Fruit fly (Drosophila melanogaster) whole organism, embryonic: ENCODE measurements around the gene GstD7.

ENCODE experiments used
- C15 ChIP-seq: fragments of 200-800 bp; sonication (Bioruptor generic); IDR thresholded peaks from 3 replicates; pipeline ENCODE4 v1.3.6; 2022; ENCODE audit warnings: missing biosample characterization, missing genetic modification characterization
- CG11456 ChIP-seq: fragments of 200-800 bp; sonication (Bioruptor generic); IDR thresholded peaks from 3 replicates; pipeline ENCODE4 v1.3.6; 2022; ENCODE audit warnings: missing biosample characterization, missing genetic modification characterization
- CG11560 ChIP-seq: fragments of 200-800 bp; sonication (Bioruptor generic); IDR thresholded peaks from 3 replicates; pipeline ENCODE4 v1.3.6; 2022; ENCODE audit warnings: missing biosample characterization, missing genetic modification characterization
- CG11723 ChIP-seq: fragments of 200-800 bp; sonication (Bioruptor generic); optimal IDR thresholded peaks from 2 replicates; lab custom pipeline; 2017; ENCODE audit warnings: missing biosample characterization, mild to moderate bottlenecking, missing genetic modification characterization
- CG12769 ChIP-seq: fragments of 200-800 bp; sonication (Bioruptor generic); optimal IDR thresholded peaks from 2 replicates; lab custom pipeline; 2019; ENCODE audit warnings: missing biosample characterization, mild to moderate bottlenecking, missing genetic modification characterization, moderate library complexity
- CG13775 ChIP-seq: fragments of 200-800 bp; sonication (Bioruptor generic); optimal IDR thresholded peaks from 3 replicates; lab custom pipeline; 2017; ENCODE audit warnings: missing biosample characterization, mild to moderate bottlenecking, missing genetic modification characterization
- CG1529 ChIP-seq: fragments of 200-800 bp; sonication (Bioruptor generic); optimal IDR thresholded peaks from 3 replicates; lab custom pipeline; 2018; ENCODE audit warnings: missing biosample characterization, missing genetic modification characterization
- CG1647 ChIP-seq: fragments of 200-800 bp; sonication (Bioruptor generic); optimal IDR thresholded peaks from 3 replicates; lab custom pipeline; 2016; ENCODE audit warnings: missing biosample characterization, missing genetic modification characterization
- CG2199 ChIP-seq: fragments of 200-800 bp; sonication (Bioruptor generic); IDR thresholded peaks from 3 replicates; pipeline ENCODE4 v1.3.6; 2022; ENCODE audit warnings: missing biosample characterization, missing genetic modification characterization
- CG3163 ChIP-seq: fragments of 200-800 bp; sonication (Bioruptor generic); optimal IDR thresholded peaks from 3 replicates; lab custom pipeline; 2016; ENCODE audit warnings: missing biosample characterization, missing genetic modification characterization
- CG33557 ChIP-seq: fragments of 200-800 bp; sonication (Bioruptor generic); optimal IDR thresholded peaks from 2 replicates; lab custom pipeline; 2019; ENCODE audit warnings: missing biosample characterization, mild to moderate bottlenecking, missing genetic modification characterization, moderate library complexity
- CG34376 ChIP-seq: fragments of 200-800 bp; sonication (Bioruptor generic); optimal IDR thresholded peaks from 2 replicates; lab custom pipeline; 2018; ENCODE audit warnings: missing biosample characterization, mild to moderate bottlenecking, missing genetic modification characterization
- CG5245 ChIP-seq: fragments of 200-800 bp; sonication (Bioruptor generic); optimal IDR thresholded peaks from 3 replicates; lab custom pipeline; 2016; ENCODE audit warnings: missing biosample characterization, missing genetic modification characterization
- CG6813 ChIP-seq: fragments of 200-800 bp; sonication (Bioruptor generic); optimal IDR thresholded peaks from 2 replicates; lab custom pipeline; 2017; ENCODE audit warnings: missing biosample characterization, missing genetic modification characterization, mild to moderate bottlenecking, moderate library complexity, missing genetic modification reagents
- CG9876 ChIP-seq: fragments of 200-800 bp; sonication (Bioruptor generic); optimal IDR thresholded peaks from 2 replicates; lab custom pipeline; 2016; ENCODE audit warnings: missing biosample characterization, missing genetic modification characterization
- CHES-1-like ChIP-seq: fragments of 200-800 bp; sonication (Bioruptor generic); optimal IDR thresholded peaks from 2 replicates; lab custom pipeline; 2016; ENCODE audit warnings: missing biosample characterization, missing genetic modification characterization
- CTCF ChIP-seq: fragments of 200-800 bp; sonication (Bioruptor generic); optimal IDR thresholded peaks from 2 replicates; lab custom pipeline; 2017; ENCODE audit warnings: missing biosample characterization, mild to moderate bottlenecking, missing genetic modification characterization, moderate library complexity
- Elba2 ChIP-seq: fragments of 200-800 bp; sonication (Bioruptor generic); optimal IDR thresholded peaks from 3 replicates; lab custom pipeline; 2016; ENCODE audit warnings: missing biosample characterization, missing genetic modification characterization
- Ets65A ChIP-seq: fragments of 200-800 bp; sonication (Bioruptor generic); peaks from one replicate; lab custom pipeline; 2016; ENCODE audit warnings: missing biosample characterization, missing genetic modification characterization
- GATAe ChIP-seq: fragments of 200-800 bp; sonication (Bioruptor generic); conservative IDR thresholded peaks from 2 replicates; pipeline ENCODE4 v1.3.6; 2022; ENCODE audit warnings: missing biosample characterization, missing genetic modification characterization
- H15 ChIP-seq: fragments of 200-800 bp; sonication (Bioruptor generic); IDR thresholded peaks from 3 replicates; pipeline ENCODE4 v1.3.6; 2022; ENCODE audit warnings: missing biosample characterization, missing genetic modification characterization
- Hr78 ChIP-seq, 2 experiments: fragments of 200-800 bp in 1 of 2; fragments of >200 bp in 1 of 2; sonication (Bioruptor generic) in 1 of 2; optimal IDR thresholded peaks; 2 replicates each; lab custom pipeline; 2017 to 2019; ENCODE audit warnings: missing biosample characterization in 2 of 2, missing genetic modification characterization in 2 of 2, mild to moderate bottlenecking in 1 of 2, moderate library complexity in 1 of 2
- Opbp ChIP-seq: fragments of 200-800 bp; sonication (Bioruptor generic); IDR thresholded peaks from 3 replicates; pipeline ENCODE4 v1.3.6; 2022; ENCODE audit warnings: missing biosample characterization, missing genetic modification characterization; ENCODE audit not compliant: partially characterized antibody
- Sox100B ChIP-seq: fragments of 200-800 bp; sonication (Bioruptor generic); optimal IDR thresholded peaks from 3 replicates; lab custom pipeline; 2018; ENCODE audit warnings: missing biosample characterization, mild to moderate bottlenecking, missing genetic modification characterization
- Sox102F ChIP-seq: fragments of 200-800 bp; sonication (Bioruptor generic); optimal IDR thresholded peaks from 2 replicates; lab custom pipeline; 2018; ENCODE audit warnings: missing biosample characterization, mild to moderate bottlenecking, missing genetic modification characterization, moderate library complexity
- Spps ChIP-seq: fragments of 200-800 bp; sonication (Bioruptor generic); optimal IDR thresholded peaks from 2 replicates; lab custom pipeline; 2018; ENCODE audit warnings: missing biosample characterization, mild to moderate bottlenecking, missing genetic modification characterization
- Stat92E ChIP-seq, 3 experiments: fragments of >200 bp in 2 of 3; fragments of 200-800 bp in 1 of 3; sonication (Bioruptor generic) in 1 of 3; optimal IDR thresholded peaks; 2 replicates each; lab custom pipeline; 2017 to 2019; ENCODE audit warnings: missing biosample characterization in 3 of 3, missing genetic modification characterization in 3 of 3, mild to moderate bottlenecking in 1 of 3, moderate library complexity in 1 of 3
- Tbp ChIP-seq: fragments of >200 bp; optimal IDR thresholded peaks from 2 replicates; lab custom pipeline; 2018; ENCODE audit warnings: missing biosample characterization, missing genetic modification characterization
- Trl ChIP-seq, 3 experiments: fragments of >200 bp in 2 of 3; fragments of 200-800 bp in 1 of 3; sonication (Bioruptor generic) in 1 of 3; optimal IDR thresholded peaks; 2 replicates in 1 of 3; 3 replicates in 2 of 3; lab custom pipeline; 2016 to 2017; ENCODE audit warnings: missing biosample characterization in 1 of 3, missing genetic modification characterization in 1 of 3
- cg ChIP-seq: fragments of 200-800 bp; sonication (Bioruptor generic); optimal IDR thresholded peaks from 3 replicates; lab custom pipeline; 2019; ENCODE audit warnings: missing biosample characterization, mild to moderate bottlenecking, missing genetic modification characterization, moderate library complexity
- chinmo ChIP-seq: fragments of 200-800 bp; sonication (Bioruptor generic); IDR thresholded peaks from 4 replicates; pipeline ENCODE4 v1.3.6; 2022; ENCODE audit warnings: missing biosample characterization, missing genetic modification characterization; ENCODE audit not compliant: partially characterized antibody
- da ChIP-seq: fragments of 200-800 bp; sonication (Bioruptor generic); optimal IDR thresholded peaks from 2 replicates; lab custom pipeline; 2016; ENCODE audit warnings: missing biosample characterization, missing genetic modification characterization
- eve ChIP-seq, 2 experiments: fragments of >200 bp; optimal IDR thresholded peaks; 2 replicates each; lab custom pipeline; 2017; ENCODE audit warnings: missing biosample characterization in 2 of 2, missing genetic modification characterization in 2 of 2
- exex ChIP-seq: fragments of 200-800 bp; sonication (Bioruptor generic); optimal IDR thresholded peaks from 4 replicates; lab custom pipeline; 2018; ENCODE audit warnings: missing biosample characterization, mild to moderate bottlenecking, missing genetic modification characterization, moderate library complexity
- gcm2 ChIP-seq: fragments of 200-800 bp; sonication (Bioruptor generic); optimal IDR thresholded peaks from 2 replicates; lab custom pipeline; 2016; ENCODE audit warnings: missing biosample characterization, missing genetic modification characterization
- gro ChIP-seq: fragments of 200-800 bp; sonication (Bioruptor generic); optimal IDR thresholded peaks from 2 replicates; lab custom pipeline; 2016; ENCODE audit warnings: missing biosample characterization, missing genetic modification characterization
- h ChIP-seq: fragments of >200 bp; optimal IDR thresholded peaks from 2 replicates; lab custom pipeline; 2017
- hb ChIP-seq: fragments of 200-800 bp; sonication (Bioruptor generic); IDR thresholded peaks from 3 replicates; pipeline ENCODE4 v1.3.6; 2022; ENCODE audit warnings: missing biosample characterization, missing genetic modification characterization; ENCODE audit not compliant: partially characterized antibody
- insv ChIP-seq, 2 experiments: fragments of 200-800 bp; sonication (Bioruptor generic); optimal IDR thresholded peaks; 3 replicates each; lab custom pipeline; 2016 to 2018; ENCODE audit warnings: missing biosample characterization in 2 of 2, missing genetic modification characterization in 2 of 2
- nom ChIP-seq: fragments of 200-800 bp; sonication (Bioruptor generic); optimal IDR thresholded peaks from 2 replicates; lab custom pipeline; 2017; ENCODE audit warnings: missing biosample characterization, missing genetic modification characterization, mild to moderate bottlenecking, moderate library complexity, missing genetic modification reagents
- prd ChIP-seq, 3 experiments: fragments of >200 bp in 2 of 3; fragments of 200-800 bp in 1 of 3; sonication (Bioruptor generic) in 1 of 3; optimal IDR thresholded peaks in 2 of 3; IDR thresholded peaks in 1 of 3; 2 replicates in 2 of 3; 3 replicates in 1 of 3; pipeline versions ENCODE4 v1.3.6 to Lab custom; 2017 to 2022; ENCODE audit warnings: missing biosample characterization in 1 of 3, missing genetic modification characterization in 1 of 3
- pzg ChIP-seq: fragments of 200-800 bp; sonication (Bioruptor generic); optimal IDR thresholded peaks from 3 replicates; lab custom pipeline; 2018; ENCODE audit warnings: missing biosample characterization, mild to moderate bottlenecking, missing genetic modification characterization, moderate library complexity
- repo ChIP-seq: fragments of 200-800 bp; sonication (Bioruptor generic); optimal IDR thresholded peaks from 2 replicates; lab custom pipeline; 2016; ENCODE audit warnings: missing biosample characterization, missing genetic modification characterization
- rib ChIP-seq: fragments of 200-800 bp; sonication (Bioruptor generic); IDR thresholded peaks from 2 replicates; pipeline ENCODE4 v1.3.6; 2022; ENCODE audit warnings: missing biosample characterization, missing genetic modification characterization
- salm ChIP-seq: fragments of 200-800 bp; sonication (Bioruptor generic); optimal IDR thresholded peaks from 2 replicates; lab custom pipeline; 2018; ENCODE audit warnings: missing biosample characterization, mild to moderate bottlenecking, missing genetic modification characterization
- sd ChIP-seq: fragments of 200-800 bp; sonication (Bioruptor generic); optimal IDR thresholded peaks from 3 replicates; lab custom pipeline; 2018; ENCODE audit warnings: missing biosample characterization, mild to moderate bottlenecking, missing genetic modification characterization, moderate library complexity
- sens ChIP-seq: fragments of 200-800 bp; sonication (Bioruptor generic); peaks from one replicate; lab custom pipeline; 2016; ENCODE audit warnings: missing biosample characterization, missing genetic modification characterization
- sug ChIP-seq: fragments of 200-800 bp; optimal IDR thresholded peaks from 2 replicates; lab custom pipeline; 2019; ENCODE audit warnings: missing biosample characterization, mild to moderate bottlenecking, missing genetic modification characterization, moderate library complexity

The GstD7 gene

DNA sequence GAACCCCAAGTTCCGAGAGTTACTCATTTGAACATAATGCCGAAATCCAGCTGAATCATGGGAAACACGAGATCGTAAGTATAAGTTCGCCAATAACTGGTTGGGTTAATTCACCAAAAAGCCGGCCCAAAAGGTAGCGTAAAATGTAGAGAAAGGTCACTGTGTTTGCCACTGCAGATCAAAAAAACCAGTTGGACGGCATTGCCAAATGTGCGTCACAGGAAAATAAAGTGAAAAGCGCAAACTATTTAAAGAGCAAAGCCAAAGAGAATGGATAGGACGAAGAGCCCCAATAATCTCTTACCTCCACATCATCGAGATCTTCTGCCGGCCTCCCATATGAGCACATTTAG, 7.7 kb upstream of the GstD7 start (continued):
- TF ChIP-seq gro (GFP tag; lab: Kevin White, UChicago): peak; percentile 2
- TF ChIP-seq sd (tag; lab: Kevin White, UChicago): peak; percentile 92
- no peak for TF ChIP-seq CG11456 (GFP tag; lab: Robert Waterston, UW)
- TF ChIP-seq CG12769 (tag; lab: Kevin White, UChicago): peak; percentile 64
- no peak for TF ChIP-seq gcm2 (GFP tag; lab: Kevin White, UChicago)
- TF ChIP-seq CG3163 (GFP tag; lab: Kevin White, UChicago): peak; percentile 94
- TF ChIP-seq chinmo: 0 out of 4 replicates have a peak, but pooled peaks have one; percentile 68
- TF ChIP-seq hb (GFP tag; lab: Robert Waterston, UW): no peak
- TF ChIP-seq CG1647: no peak
- no peak for TF ChIP-seq CG13775 (GFP tag; lab: Kevin White, UChicago)
- TF ChIP-seq prd (optimal IDR thresholded peaks at IDR 0.05; lab: Kevin White, UChicago): no peak
- no peak for TF ChIP-seq prd (GFP tag; IDR thresholded peaks at IDR 0.05; lab: Robert Waterston, UW)
- TF ChIP-seq eve (GFP tag; optimal IDR thresholded peaks at IDR 0.05; lab: Kevin White, UChicago): no peak
- TF ChIP-seq CG11560 (tag; lab: Robert Waterston, UW): no peak
- TF ChIP-seq C15 (GFP tag; lab: Robert Waterston, UW): no peak
- TF ChIP-seq Hr78 (GFP tag; optimal IDR thresholded peaks at IDR 0.05; lab: Kevin White, UChicago): peak in 1 of 2 experiments; percentile 61
- no peak for TF ChIP-seq pzg (GFP tag; lab: Kevin White, UChicago)
- no peak for TF ChIP-seq h (lab: Kevin White, UChicago)
- TF ChIP-seq Sox100B (GFP tag; lab: Kevin White, UChicago): no peak

dm6 chr3R:12371671-12372070, 6.6 kb upstream of the GstD7 start, which contains the start of gene GstD2:
Gene GstD2 (plus strand): TSS chr3R:12371971.
- TF ChIP-seq Ets65A (GFP tag; lab: Kevin White, UChicago): peak; percentile 15
- no peak for TF ChIP-seq Elba2 (GFP tag; lab: Kevin White, UChicago)
- peak; percentile 28 for TF ChIP-seq exex (tag; lab: Kevin White, UChicago)
- TF ChIP-seq H15 (GFP tag; lab: Robert Waterston, UW): peak; percentile 30; the same call in 1 of the 3 replicates
- TF ChIP-seq CG1529 (GFP tag; lab: Kevin White, UChicago): no peak
- TF ChIP-seq rib (GFP tag; lab: Robert Waterston, UW): no peak

- no peak for TF ChIP-seq insv (GFP tag; optimal IDR thresholded peaks at IDR 0.05; lab: Kevin White, UChicago)
- no peak for TF ChIP-seq sens (GFP tag; lab: Kevin White, UChicago)
- no peak for TF ChIP-seq Sox102F
- no peak for TF ChIP-seq Spps
- peak; percentile 65 for TF ChIP-seq cg
- TF ChIP-seq CG5245 (GFP tag; lab: Kevin White, UChicago): no peak
- no peak for TF ChIP-seq CG11723
- no peak for TF ChIP-seq CG9876
- TF ChIP-seq Opbp: peak; percentile 15; the same call in 1 of the 3 replicates
- no peak for TF ChIP-seq Stat92E (GFP tag; optimal IDR thresholded peaks at IDR 0.05; lab: Kevin White, UChicago)
- TF ChIP-seq salm (tag; lab: Kevin White, UChicago): no peak
- no peak for TF ChIP-seq CHES-1-like
- no peak for TF ChIP-seq CG6813
- TF ChIP-seq CG12769 (tag; lab: Kevin White, UChicago): peak; percentile 4
- peak; percentile 15 for TF ChIP-seq nom
- no peak for TF ChIP-seq GATAe (GFP tag; lab: Robert Waterston, UW)
- TF ChIP-seq Tbp (GFP tag; lab: Kevin White, UChicago): no peak
- peak; percentile 94 for TF ChIP-seq sug (tag; lab: Kevin White, UChicago)
- no peak for TF ChIP-seq CG34376 (GFP tag; lab: Kevin White, UChicago)
- no peak for TF ChIP-seq CTCF (GFP tag; lab: Kevin White, UChicago)
- TF ChIP-seq repo: no peak
- 0 out of 3 replicates have a peak, but pooled peaks have one; percentile 44 for TF ChIP-seq CG2199
- no peak for TF ChIP-seq CG33557 (GFP tag; lab: Kevin White, UChicago)
- TF ChIP-seq da (GFP tag; lab: Kevin White, UChicago): no peak
- TF ChIP-seq Trl (optimal IDR thresholded peaks at IDR 0.05; lab: Kevin White, UChicago): peak; percentile 12 to 31
- TF ChIP-seq Trl (GFP tag; optimal IDR thresholded peaks at IDR 0.05; lab: Kevin White, UChicago): no peak
Observed at dm6 chr3R:12372800-12373199, 5.5 kb upstream of the GstD7 start, which contains the start of gene GstD3. Gene GstD3 (plus strand): TSS chr3R:12373068.
